Fruit fly (Drosophila melanogaster) whole organism, wandering third instar larva: ENCODE data around the gene CG31898.

Experiments used
- Hr78 ChIP-seq: fragments of >200 bp; optimal IDR thresholded peaks from 2 replicates; lab custom pipeline; 2017; ENCODE audit warnings: missing biosample characterization, missing genetic modification characterization
- psq ChIP-seq: fragments of 200-800 bp; sonication (Bioruptor generic); optimal IDR thresholded peaks from 3 replicates; lab custom pipeline; 2017; ENCODE audit warnings: missing biosample characterization, mild to moderate bottlenecking, missing genetic modification characterization, moderate library complexity

dm6 chr2L:8438052-8438451 is 37.8 kb downstream of the CG31898 start, which contains the start of gene mus201:
- TF ChIP-seq psq (GFP tag; lab: Kevin White, UChicago) (no peak), Hr78 (GFP tag; lab: Kevin White, UChicago) (no peak)
